Worm (Caenorhabditis elegans) whole organism, L4 larva: ENCODE measurements around the gene tbx-7.

Experiments
- daf-16 ChIP-seq, 3 experiments: sonication (generic microtip); optimal IDR thresholded peaks; 2 replicates each; lab custom pipeline; 2016 to 2017; ENCODE audit warnings: missing genetic modification characterization in 3 of 3, missing genetic modification reagents in 3 of 3, mild to moderate bottlenecking in 2 of 3, missing compliant biosample characterization in 2 of 3, missing biosample characterization in 1 of 3, moderate library complexity in 1 of 3
- lin-39 ChIP-seq: fragments of 150-350 bp; optimal IDR thresholded peaks from 2 replicates; lab custom pipeline; 2014; ENCODE audit warnings: missing biosample characterization, missing genetic modification reagents, missing genetic modification characterization
- nhr-25 ChIP-seq: sonication (generic microtip); optimal IDR thresholded peaks from 2 replicates; lab custom pipeline; 2017; ENCODE audit warnings: missing genetic modification characterization, mild to moderate bottlenecking, missing compliant biosample characterization, antibody characterized with exemption, moderate library complexity, borderline replicate concordance; ENCODE audit not compliant: insufficient read depth
- nhr-76 ChIP-seq: fragments of 150-350 bp; optimal IDR thresholded peaks from 2 replicates; lab custom pipeline; 2014; ENCODE audit warnings: missing biosample characterization, missing genetic modification characterization

DNA sequence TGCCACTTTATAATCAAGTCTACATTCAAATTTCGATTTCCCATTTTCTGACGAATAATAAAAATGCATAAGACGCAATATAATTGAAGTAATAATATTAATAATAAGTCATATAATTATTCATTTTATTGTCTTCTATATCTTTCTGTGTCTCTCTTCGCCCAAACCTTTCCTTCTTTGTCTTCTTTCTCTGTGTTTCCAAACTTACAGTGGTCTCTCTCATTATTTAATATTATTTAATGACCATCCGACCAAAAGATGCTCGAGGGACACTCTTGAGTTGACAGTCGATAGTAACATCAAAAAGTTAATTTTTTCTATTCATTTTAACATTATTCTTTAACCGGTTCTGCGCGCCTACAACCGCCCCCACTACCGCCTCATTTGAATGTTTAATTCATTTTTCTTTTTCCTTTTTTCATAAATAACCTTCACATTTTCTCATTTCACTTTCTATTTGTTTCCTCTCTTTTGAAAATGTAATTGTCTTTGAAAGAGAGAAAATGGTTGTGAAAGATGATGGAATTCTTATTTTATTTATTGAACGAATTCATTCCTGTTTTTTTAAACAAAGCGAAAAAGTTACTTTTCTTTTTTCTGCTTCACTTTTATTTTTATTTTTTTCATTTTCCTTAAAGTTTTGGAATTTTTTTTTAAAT lies 45.5 kb upstream of the tbx-7 start:
- no peak for TF ChIP-seq lin-39 (tag; lab: Kevin White, UChicago)
- TF ChIP-seq nhr-76 (tag; lab: Kevin White, UChicago), result no peak
- no peak for TF ChIP-seq nhr-25
- no peak for TF ChIP-seq daf-16 (GFP tag; optimal IDR thresholded peaks at IDR 0.05; lab: Kevin White, UChicago)
- no peak for TF ChIP-seq daf-16 (tag; optimal IDR thresholded peaks at IDR 0.05; lab: Kevin White, UChicago)
